Fruit fly (Drosophila melanogaster) whole organism, pupa: ENCODE results near the gene CG43338.

Experiments used
- CG10348 ChIP-seq: fragments of 200-800 bp; sonication (Bioruptor generic); IDR thresholded peaks from 2 replicates; pipeline ENCODE4 v1.3.6; 2022; ENCODE audit warnings: missing biosample characterization, missing genetic modification characterization
- CG12605 ChIP-seq: fragments of 200-800 bp; sonication (Bioruptor generic); IDR thresholded peaks from 2 replicates; pipeline ENCODE4 v1.3.6; 2022; ENCODE audit warnings: missing biosample characterization, missing genetic modification characterization
- CG13204 ChIP-seq: fragments of 200-800 bp; sonication (Bioruptor generic); optimal IDR thresholded peaks from 2 replicates; lab custom pipeline; 2018; ENCODE audit warnings: missing biosample characterization, mild to moderate bottlenecking, missing genetic modification characterization, moderate library complexity
- CG14655 ChIP-seq: fragments of 200-800 bp; sonication (Bioruptor generic); optimal IDR thresholded peaks from 3 replicates; lab custom pipeline; 2017; ENCODE audit warnings: mild to moderate bottlenecking, missing biosample characterization, missing genetic modification reagents, missing genetic modification characterization
- CG15710 ChIP-seq: fragments of 200-800 bp; sonication (Bioruptor generic); optimal IDR thresholded peaks from 2 replicates; lab custom pipeline; 2018; ENCODE audit warnings: missing biosample characterization, mild to moderate bottlenecking, missing genetic modification characterization, moderate library complexity
- CG17806 ChIP-seq: fragments of 200-800 bp; sonication (Bioruptor generic); optimal IDR thresholded peaks from 2 replicates; lab custom pipeline; 2018; ENCODE audit warnings: missing biosample characterization, mild to moderate bottlenecking, missing genetic modification characterization, moderate library complexity
- CG32121 ChIP-seq: fragments of 200-800 bp; sonication (Bioruptor generic); IDR thresholded peaks from 2 replicates; pipeline ENCODE4 v1.3.6; 2022; ENCODE audit warnings: missing biosample characterization, missing genetic modification characterization
- CG34367 ChIP-seq: fragments of 200-800 bp; sonication (Bioruptor generic); optimal IDR thresholded peaks from 2 replicates; lab custom pipeline; 2018; ENCODE audit warnings: missing biosample characterization, mild to moderate bottlenecking, missing genetic modification characterization
- CG4496 ChIP-seq: fragments of 200-800 bp; sonication (Bioruptor generic); IDR thresholded peaks from 3 replicates; pipeline ENCODE4 v1.3.6; 2022; ENCODE audit warnings: missing biosample characterization, missing genetic modification characterization
- CG8159 ChIP-seq: fragments of 200-800 bp; sonication (Bioruptor generic); optimal IDR thresholded peaks from 3 replicates; lab custom pipeline; 2018; ENCODE audit warnings: missing biosample characterization, mild to moderate bottlenecking, missing genetic modification characterization, moderate library complexity
- CG8301 ChIP-seq: fragments of 200-800 bp; sonication (Bioruptor generic); optimal IDR thresholded peaks from 2 replicates; lab custom pipeline; 2018; ENCODE audit warnings: missing biosample characterization, mild to moderate bottlenecking, missing genetic modification characterization
- CG9948 ChIP-seq: fragments of 200-800 bp; sonication (Bioruptor generic); optimal IDR thresholded peaks from 2 replicates; lab custom pipeline; 2018; ENCODE audit warnings: missing biosample characterization, mild to moderate bottlenecking, missing genetic modification characterization, moderate library complexity
- D1 ChIP-seq: fragments of 200-800 bp; sonication (Bioruptor generic); optimal IDR thresholded peaks from 2 replicates; lab custom pipeline; 2018; ENCODE audit warnings: missing biosample characterization, mild to moderate bottlenecking, missing genetic modification characterization, moderate library complexity
- EcR ChIP-seq: fragments of 200-800 bp; sonication (Bioruptor generic); optimal IDR thresholded peaks from 3 replicates; lab custom pipeline; 2019; ENCODE audit warnings: missing biosample characterization, missing genetic modification characterization, mild to moderate bottlenecking, moderate library complexity, missing genetic modification reagents
- Ets98B ChIP-seq: fragments of 200-800 bp; sonication (Bioruptor generic); IDR thresholded peaks from 2 replicates; pipeline ENCODE4 v1.3.6; 2022; ENCODE audit warnings: missing biosample characterization, missing genetic modification characterization
- Pif1A ChIP-seq: fragments of 200-800 bp; sonication (Bioruptor generic); optimal IDR thresholded peaks from 3 replicates; lab custom pipeline; 2016; ENCODE audit warnings: missing biosample characterization, missing genetic modification characterization
- Pif1B ChIP-seq: fragments of 200-800 bp; sonication (Bioruptor generic); optimal IDR thresholded peaks from 3 replicates; lab custom pipeline; 2016; ENCODE audit warnings: missing biosample characterization, missing genetic modification characterization
- Snoo ChIP-seq: fragments of 200-800 bp; sonication (Bioruptor generic); optimal IDR thresholded peaks from 3 replicates; lab custom pipeline; 2017; ENCODE audit warnings: missing biosample characterization, mild to moderate bottlenecking, missing genetic modification characterization, inconsistent platforms
- fd96Ca ChIP-seq: fragments of 200-800 bp; sonication (Bioruptor generic); IDR thresholded peaks from 3 replicates; pipeline ENCODE4 v1.3.6; 2022; ENCODE audit warnings: missing biosample characterization, missing genetic modification characterization
- gl ChIP-seq: fragments of 200-800 bp; sonication (Bioruptor generic); optimal IDR thresholded peaks from 2 replicates; lab custom pipeline; 2018; ENCODE audit warnings: missing biosample characterization, mild to moderate bottlenecking, missing genetic modification characterization
- rn ChIP-seq: fragments of 200-800 bp; sonication (Bioruptor generic); IDR thresholded peaks from 2 replicates; pipeline ENCODE4 v1.3.6; 2022; ENCODE audit warnings: missing biosample characterization, missing genetic modification characterization

The CG43338 gene

dm6 chr2L:18708239-18708891 lies 37.3 kb upstream of the CG43338 start, which contains the start of the genes Faf2 and Grip71:
TSS of gene Faf2 (minus strand) at chr2L:18708688.
TSS of gene Grip71 (plus strand) at chr2L:18708846.
- TF ChIP-seq D1 (tag; lab: Kevin White, UChicago): no peak
- peak; percentile 14 for TF ChIP-seq gl (tag; lab: Kevin White, UChicago)
- TF ChIP-seq CG10348 (GFP tag; lab: Robert Waterston, UW): peak; percentile 96
- TF ChIP-seq CG15710: peak; percentile 83
- peak; percentile 84 for TF ChIP-seq CG17806 (tag; lab: Kevin White, UChicago)
- TF ChIP-seq CG8301: peak; percentile 77
- TF ChIP-seq CG4496: peak; percentile 91
- peak; percentile 83 for TF ChIP-seq CG9948 (tag; lab: Kevin White, UChicago)
- peak; percentile 91 for TF ChIP-seq Ets98B
- TF ChIP-seq Pif1A (GFP tag; lab: Kevin White, UChicago): peak; percentile 83
- TF ChIP-seq EcR (GFP tag; lab: Kevin White, UChicago): peak; percentile 87
- peak; percentile 71 for TF ChIP-seq Snoo (tag; lab: Kevin White, UChicago)
- peak; percentile 84 for TF ChIP-seq CG14655 (GFP tag; lab: Kevin White, UChicago)
- peak; percentile 89 for TF ChIP-seq CG32121
- peak; percentile 76 for TF ChIP-seq CG34367 (tag; lab: Kevin White, UChicago)
- TF ChIP-seq CG13204 (GFP tag; lab: Kevin White, UChicago): no peak
- TF ChIP-seq CG12605: peak; percentile 80
- peak; percentile 89 for TF ChIP-seq rn
- TF ChIP-seq CG8159 (tag; lab: Kevin White, UChicago): peak; percentile 85
- TF ChIP-seq Pif1B (GFP tag; lab: Kevin White, UChicago): peak; percentile 69
- peak; percentile 92 for TF ChIP-seq fd96Ca (GFP tag; lab: Robert Waterston, UW)

DNA sequence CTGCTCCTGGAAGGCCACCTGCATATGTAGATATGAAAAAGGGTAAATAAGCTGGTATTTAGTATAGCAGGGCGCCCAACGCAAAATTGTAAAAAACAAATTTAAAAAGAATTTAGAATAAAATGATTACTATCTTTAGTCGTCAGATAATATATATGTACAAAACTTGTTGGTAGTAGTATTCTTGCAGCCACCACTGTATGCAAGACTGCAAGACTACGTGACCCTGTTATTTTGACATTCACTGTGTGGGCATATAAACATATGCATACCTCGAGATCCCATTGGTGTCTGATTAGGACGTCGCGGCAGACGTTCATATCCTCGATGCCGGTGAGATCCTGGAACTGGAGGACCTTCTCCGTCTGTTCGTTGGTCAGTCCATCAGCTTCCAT lies 36.8 kb upstream of the CG43338 start:
- TF ChIP-seq Ets98B (peak; percentile 36), gl (tag; lab: Kevin White, UChicago) (no peak), CG8301 (no peak), CG8159 (tag; lab: Kevin White, UChicago) (no peak), Snoo (tag; lab: Kevin White, UChicago) (peak; percentile 35), Pif1B (GFP tag; lab: Kevin White, UChicago) (peak; percentile 18), Pif1A (GFP tag; lab: Kevin White, UChicago) (peak; percentile 52), CG32121 (no peak), CG13204 (GFP tag; lab: Kevin White, UChicago) (no peak), CG12605 (no peak)
- TF ChIP-seq, all 21 proteins: peak for 4

- TF ChIP-seq CG15710: peak; percentile 91
- peak; percentile 49 for TF ChIP-seq CG12605
- no peak for TF ChIP-seq CG13204 (GFP tag; lab: Kevin White, UChicago)
- peak; percentile 78 for TF ChIP-seq Ets98B
- TF ChIP-seq CG8159 (tag; lab: Kevin White, UChicago): peak; percentile 74
- TF ChIP-seq CG4496: peak; percentile 84
- TF ChIP-seq Snoo (tag; lab: Kevin White, UChicago): peak; percentile 72
- TF ChIP-seq CG32121: peak; percentile 83
- TF ChIP-seq Pif1A (GFP tag; lab: Kevin White, UChicago): no peak
- peak; percentile 74 for TF ChIP-seq CG34367 (tag; lab: Kevin White, UChicago)
- no peak for TF ChIP-seq EcR (GFP tag; lab: Kevin White, UChicago)
- TF ChIP-seq rn: peak; percentile 77
- peak; percentile 49 for TF ChIP-seq Pif1B (GFP tag; lab: Kevin White, UChicago)
- TF ChIP-seq CG9948 (tag; lab: Kevin White, UChicago): peak; percentile 61
- no peak for TF ChIP-seq D1 (tag; lab: Kevin White, UChicago)
- TF ChIP-seq CG14655 (GFP tag; lab: Kevin White, UChicago): peak; percentile 68
- peak; percentile 91 for TF ChIP-seq fd96Ca (GFP tag; lab: Robert Waterston, UW)
- TF ChIP-seq CG8301: peak; percentile 53
- TF ChIP-seq gl (tag; lab: Kevin White, UChicago): peak; percentile 15
- TF ChIP-seq CG17806 (tag; lab: Kevin White, UChicago): peak; percentile 68
- peak; percentile 99 for TF ChIP-seq CG10348 (GFP tag; lab: Robert Waterston, UW)
These were observed 34.6 kb upstream of the CG43338 start, which contains the start of gene Jwa for dm6 chr2L:18705617-18706046. TSS of gene Jwa (minus strand) at chr2L:18705703.

- TF ChIP-seq CG12605 (peak; percentile 54; the same call in 1 of the 2 replicates), CG13204 (GFP tag; lab: Kevin White, UChicago) (no peak), Snoo (tag; lab: Kevin White, UChicago) (peak; percentile 81), Pif1B (GFP tag; lab: Kevin White, UChicago) (no peak), CG14655 (GFP tag; lab: Kevin White, UChicago) (peak; percentile 89), CG15710 (peak; percentile 91), CG8159 (tag; lab: Kevin White, UChicago) (peak; percentile 91), fd96Ca (GFP tag; lab: Robert Waterston, UW) (peak; percentile 60; the same call in 1 of the 3 replicates), Pif1A (GFP tag; lab: Kevin White, UChicago) (no peak), D1 (tag; lab: Kevin White, UChicago) (no peak), CG9948 (tag; lab: Kevin White, UChicago) (peak; percentile 89), Ets98B (peak; percentile 71; the same call in 1 of the 2 replicates), CG10348 (GFP tag; lab: Robert Waterston, UW) (peak; percentile 97), EcR (GFP tag; lab: Kevin White, UChicago) (peak; percentile 2), gl (tag; lab: Kevin White, UChicago) (no peak), CG8301 (peak; percentile 73), CG4496 (peak; percentile 78; the same call in 2 of the 3 replicates), CG32121 (peak; percentile 80), rn (peak; percentile 69), CG17806 (tag; lab: Kevin White, UChicago) (peak; percentile 86), CG34367 (tag; lab: Kevin White, UChicago) (peak; percentile 75)
These were observed 31.9 kb upstream of the CG43338 start, which contains the start of the genes CG10376 and CG10343 for dm6 chr2L:18702721-18703488. TSS of gene CG10376 (minus strand) at chr2L:18703105. TSS of gene CG10343 (plus strand) at chr2L:18703473.
